Worm (Caenorhabditis elegans) whole organism, L3 larva: ENCODE data around the gene tmed-13.

Experiments
- aly-2 ChIP-seq: fragments of 150-350 bp; optimal IDR thresholded peaks from 2 replicates; lab custom pipeline; 2014; ENCODE audit warnings: missing biosample characterization, missing genetic modification characterization
- elt-3 ChIP-seq, 3 experiments: fragments of 150-350 bp in 1 of 3; sonication (generic microtip) in 2 of 3; optimal IDR thresholded peaks; 2 replicates in 2 of 3; 4 replicates in 1 of 3; lab custom pipeline; 2014 to 2017; ENCODE audit warnings: missing biosample characterization in 3 of 3, missing genetic modification characterization in 3 of 3
- pqm-1 ChIP-seq: fragments of 150-350 bp; optimal IDR thresholded peaks from 2 replicates; lab custom pipeline; 2017; ENCODE audit warnings: missing biosample characterization, missing genetic modification characterization, inconsistent platforms
- snpc-4 ChIP-seq: fragments of 150-350 bp; optimal IDR thresholded peaks from 2 replicates; lab custom pipeline; 2014; ENCODE audit warnings: missing biosample characterization, missing genetic modification characterization
- unc-62 ChIP-seq: fragments of 150-350 bp; sonication (generic microtip); optimal IDR thresholded peaks from 4 replicates; lab custom pipeline; 2014; ENCODE audit warnings: missing biosample characterization, missing genetic modification reagents, missing genetic modification characterization
- ztf-11 ChIP-seq: fragments of 150-350 bp; optimal IDR thresholded peaks from 2 replicates; lab custom pipeline; 2014; ENCODE audit warnings: missing biosample characterization, missing genetic modification characterization

DNA sequence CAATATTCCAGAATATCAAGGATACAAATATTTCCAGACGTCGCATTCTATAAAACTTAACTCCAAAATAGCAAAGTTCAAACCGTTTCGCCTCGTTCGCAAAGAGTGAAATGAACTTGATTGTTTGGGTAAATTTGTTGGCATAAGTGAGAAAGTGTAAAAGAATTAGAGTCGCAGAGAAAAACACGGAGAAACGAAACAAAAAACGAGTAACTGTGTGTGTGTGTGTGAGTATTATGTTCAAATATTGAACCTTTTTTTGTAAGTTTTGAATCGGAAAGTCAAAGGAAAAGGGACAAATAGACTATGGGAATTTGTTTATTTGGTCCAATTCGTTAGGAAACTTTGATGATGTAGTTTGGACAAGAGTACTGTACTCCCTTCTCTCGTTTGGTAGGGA lies 39.6 kb downstream of the tmed-13 start, which contains the start of gene acp-7:
- TF ChIP-seq unc-62 (GFP tag; lab: Kevin White, UChicago) (no peak), ztf-11 (tag; lab: Kevin White, UChicago) (no peak), aly-2 (no peak), elt-3 (tag; optimal IDR thresholded peaks at IDR 0.05; lab: Kevin White, UChicago) (no peak), pqm-1 (tag; lab: Kevin White, UChicago) (no peak), snpc-4 (tag; lab: Kevin White, UChicago) (no peak)
